Fruit fly (Drosophila melanogaster) whole organism, adult: Measurements from ENCODE around the gene CG31051.

Experiments used
- CG12768 ChIP-seq: fragments of 200-800 bp; sonication (Bioruptor generic); optimal IDR thresholded peaks from 2 replicates; lab custom pipeline; 2017; ENCODE audit warnings: missing biosample characterization, missing genetic modification characterization, mild to moderate bottlenecking, moderate library complexity, missing genetic modification reagents
- CG33017 ChIP-seq: fragments of 200-800 bp; sonication (Bioruptor generic); optimal IDR thresholded peaks from 2 replicates; lab custom pipeline; 2018; ENCODE audit warnings: missing biosample characterization, mild to moderate bottlenecking, missing genetic modification characterization, moderate library complexity
- CG7101 ChIP-seq: fragments of 200-800 bp; sonication (Bioruptor generic); optimal IDR thresholded peaks from 2 replicates; lab custom pipeline; 2018; ENCODE audit warnings: missing biosample characterization, mild to moderate bottlenecking, missing genetic modification characterization, moderate library complexity
- Mnt ChIP-seq: fragments of 200-800 bp; sonication (Bioruptor generic); optimal IDR thresholded peaks from 2 replicates; lab custom pipeline; 2016; ENCODE audit warnings: missing biosample characterization, mild to moderate bottlenecking, missing genetic modification characterization
- bab1 ChIP-seq: fragments of 200-800 bp; sonication (Bioruptor generic); optimal IDR thresholded peaks from 3 replicates; lab custom pipeline; 2019; ENCODE audit warnings: missing biosample characterization, mild to moderate bottlenecking, missing genetic modification characterization, moderate library complexity
- cic ChIP-seq: fragments of 200-800 bp; sonication (Bioruptor generic); optimal IDR thresholded peaks from 2 replicates; lab custom pipeline; 2017; ENCODE audit warnings: missing biosample characterization, mild to moderate bottlenecking, missing genetic modification characterization, moderate library complexity

dm6 chr3R:28544538-28545393, 24.5 kb upstream of the CG31051 start, which contains the start of gene mIF2:
- TF ChIP-seq cic (GFP tag; lab: Kevin White, UChicago) (no peak), Mnt (no peak), CG33017 (tag; lab: Kevin White, UChicago) (no peak), CG12768 (GFP tag; lab: Kevin White, UChicago) (no peak), bab1 (GFP tag; lab: Kevin White, UChicago) (peak; percentile 8), CG7101 (tag; lab: Kevin White, UChicago) (no peak)
